Worm (Caenorhabditis elegans) whole organism, L1 larva: Measurements from ENCODE around the gene T22D1.18.

Experiments used
- C16A3.4 ChIP-seq: fragments of 150-350 bp; optimal IDR thresholded peaks from 2 replicates; lab custom pipeline; 2014; ENCODE audit warnings: missing biosample characterization, missing genetic modification characterization
- C34B4.2 ChIP-seq: sonication (generic microtip); optimal IDR thresholded peaks from 2 replicates; lab custom pipeline; 2017; ENCODE audit warnings: mild to moderate bottlenecking, missing genetic modification characterization, missing compliant biosample characterization
- F16B12.6 ChIP-seq: fragments of 150-350 bp; optimal IDR thresholded peaks from 2 replicates; lab custom pipeline; 2014; ENCODE audit warnings: missing biosample characterization, missing genetic modification characterization
- alr-1 ChIP-seq: fragments of 200-800 bp; sonication (Bioruptor generic); optimal IDR thresholded peaks from 2 replicates; lab custom pipeline; 2018; ENCODE audit warnings: borderline replicate concordance, mild to moderate bottlenecking, missing genetic modification characterization, missing compliant biosample characterization
- aly-2 ChIP-seq: fragments of 150-350 bp; optimal IDR thresholded peaks from 2 replicates; lab custom pipeline; 2014; ENCODE audit warnings: missing biosample characterization, missing genetic modification characterization
- blmp-1 ChIP-seq: fragments of 150-350 bp; optimal IDR thresholded peaks from 2 replicates; lab custom pipeline; 2014; ENCODE audit warnings: missing biosample characterization, missing genetic modification characterization
- ceh-82 ChIP-seq, 3 experiments: fragments of 150-350 bp in 1 of 3; sonication (generic microtip) in 2 of 3; optimal IDR thresholded peaks; 2 replicates each; lab custom pipeline; 2014 to 2017; ENCODE audit warnings: missing biosample characterization in 3 of 3, missing genetic modification characterization in 3 of 3
- ceh-88 ChIP-seq: fragments of 200-800 bp; sonication (Bioruptor generic); IDR thresholded peaks from 2 replicates; pipeline ENCODE4 v1.3.6; 2022; ENCODE audit warnings: missing genetic modification characterization, missing compliant biosample characterization
- ceh-90 ChIP-seq: sonication (generic microtip); optimal IDR thresholded peaks from 2 replicates; lab custom pipeline; 2016; ENCODE audit warnings: missing genetic modification characterization, missing compliant biosample characterization
- dpl-1 ChIP-seq, 3 experiments: fragments of 150-350 bp in 2 of 3; sonication (generic microtip) in 1 of 3; optimal IDR thresholded peaks; 2 replicates each; lab custom pipeline; 2014 to 2017; ENCODE audit warnings: missing biosample characterization in 3 of 3, missing genetic modification characterization in 3 of 3, missing genetic modification reagents in 3 of 3
- dsc-1 ChIP-seq: sonication (generic microtip); optimal IDR thresholded peaks from 2 replicates; lab custom pipeline; 2016; ENCODE audit warnings: mild to moderate bottlenecking, missing genetic modification characterization, missing compliant biosample characterization
- efl-1 ChIP-seq, 4 experiments: fragments of 150-350 bp; optimal IDR thresholded peaks in 3 of 4; peaks in 1 of 4; 1 replicate in 1 of 4; 2 replicates in 3 of 4; lab custom pipeline; 2014; ENCODE audit warnings: missing biosample characterization in 2 of 4, missing genetic modification characterization in 2 of 4, missing genetic modification reagents in 2 of 4
- fkh-8 ChIP-seq: sonication (generic microtip); optimal IDR thresholded peaks from 2 replicates; lab custom pipeline; 2016; ENCODE audit warnings: mild to moderate bottlenecking, missing genetic modification characterization, missing compliant biosample characterization
- grh-1 ChIP-seq: fragments of 200-800 bp; sonication (Bioruptor generic); IDR thresholded peaks from 2 replicates; pipeline ENCODE4 v1.3.6; 2022; ENCODE audit warnings: missing genetic modification reagents, missing genetic modification characterization, missing compliant biosample characterization
- irx-1 ChIP-seq: sonication (generic microtip); optimal IDR thresholded peaks from 2 replicates; lab custom pipeline; 2016; ENCODE audit warnings: missing genetic modification characterization, missing compliant biosample characterization
- jun-1 ChIP-seq: fragments of 150-350 bp; optimal IDR thresholded peaks from 2 replicates; lab custom pipeline; 2014; ENCODE audit warnings: missing biosample characterization, missing genetic modification reagents, missing genetic modification characterization
- lin-13 ChIP-seq: fragments of 150-350 bp; optimal IDR thresholded peaks from 2 replicates; lab custom pipeline; 2014; ENCODE audit warnings: missing biosample characterization, missing genetic modification reagents, missing genetic modification characterization
- lin-15B ChIP-seq: fragments of 150-350 bp; sonication (generic microtip); optimal IDR thresholded peaks from 3 replicates; lab custom pipeline; 2014; ENCODE audit warnings: missing biosample characterization, missing genetic modification characterization
- lin-35 ChIP-seq, 2 experiments: fragments of 150-350 bp; optimal IDR thresholded peaks; 2 replicates each; lab custom pipeline; 2014; ENCODE audit warnings: missing biosample characterization in 2 of 2, missing genetic modification characterization in 2 of 2, missing genetic modification reagents in 2 of 2
- lsy-2 ChIP-seq, 2 experiments: fragments of 150-350 bp; optimal IDR thresholded peaks; 2 replicates each; lab custom pipeline; 2014; ENCODE audit warnings: missing biosample characterization in 2 of 2, missing genetic modification characterization in 2 of 2
- mep-1 ChIP-seq: fragments of 150-350 bp; optimal IDR thresholded peaks from 2 replicates; lab custom pipeline; 2014; ENCODE audit warnings: missing biosample characterization, missing genetic modification characterization
- nhr-11 ChIP-seq: fragments of 150-350 bp; optimal IDR thresholded peaks from 2 replicates; lab custom pipeline; 2014; ENCODE audit warnings: missing biosample characterization, missing genetic modification characterization
- nhr-19 ChIP-seq: fragments of 200-800 bp; sonication (Bioruptor generic); conservative IDR thresholded peaks from 2 replicates; pipeline ENCODE4 v1.3.6; 2022; ENCODE audit warnings: missing genetic modification characterization, missing compliant biosample characterization
- nhr-20 ChIP-seq: sonication (generic microtip); optimal IDR thresholded peaks from 2 replicates; lab custom pipeline; 2016; ENCODE audit warnings: mild to moderate bottlenecking, missing genetic modification characterization, missing compliant biosample characterization
- nhr-47 ChIP-seq: sonication (generic microtip); optimal IDR thresholded peaks from 2 replicates; lab custom pipeline; 2016; ENCODE audit warnings: mild to moderate bottlenecking, missing genetic modification characterization, moderate library complexity, missing compliant biosample characterization
- nhr-71 ChIP-seq: sonication (generic microtip); optimal IDR thresholded peaks from 2 replicates; lab custom pipeline; 2016; ENCODE audit warnings: mild to moderate bottlenecking, missing genetic modification characterization, moderate library complexity, missing compliant biosample characterization
- nhr-77 ChIP-seq: fragments of 150-350 bp; optimal IDR thresholded peaks from 2 replicates; lab custom pipeline; 2014; ENCODE audit warnings: missing biosample characterization, missing genetic modification characterization
- nhr-84 ChIP-seq: sonication (generic microtip); optimal IDR thresholded peaks from 2 replicates; lab custom pipeline; 2017; ENCODE audit warnings: missing biosample characterization, missing genetic modification characterization
- nhr-85 ChIP-seq: sonication (generic microtip); peaks from one replicate; lab custom pipeline; 2016; ENCODE audit warnings: missing genetic modification characterization, inconsistent platforms, missing compliant biosample characterization
- pag-3 ChIP-seq: sonication (generic microtip); optimal IDR thresholded peaks from 2 replicates; lab custom pipeline; 2017; ENCODE audit warnings: missing genetic modification characterization, mild to moderate bottlenecking, missing compliant biosample characterization, antibody characterized with exemption, borderline replicate concordance; ENCODE audit not compliant: insufficient read depth
- rnt-1 ChIP-seq: sonication (generic microtip); optimal IDR thresholded peaks from 2 replicates; lab custom pipeline; 2016; ENCODE audit warnings: mild to moderate bottlenecking, missing genetic modification characterization, moderate library complexity, missing compliant biosample characterization
- skn-1 ChIP-seq: fragments of 150-350 bp; optimal IDR thresholded peaks from 2 replicates; lab custom pipeline; 2014; ENCODE audit warnings: missing biosample characterization, missing genetic modification characterization
- snpc-4 ChIP-seq: fragments of 150-350 bp; optimal IDR thresholded peaks from 2 replicates; lab custom pipeline; 2014; ENCODE audit warnings: missing biosample characterization, missing genetic modification characterization
- snu-23 ChIP-seq: sonication (generic microtip); optimal IDR thresholded peaks from 2 replicates; lab custom pipeline; 2016; ENCODE audit warnings: missing genetic modification characterization, missing compliant biosample characterization
- sox-4 ChIP-seq: sonication (generic microtip); optimal IDR thresholded peaks from 2 replicates; lab custom pipeline; 2016; ENCODE audit warnings: missing genetic modification characterization, missing compliant biosample characterization
- sptf-1 ChIP-seq: fragments of 150-350 bp; optimal IDR thresholded peaks from 2 replicates; lab custom pipeline; 2014; ENCODE audit warnings: missing biosample characterization, missing genetic modification characterization
- unc-130 ChIP-seq: fragments of 150-350 bp; optimal IDR thresholded peaks from 2 replicates; lab custom pipeline; 2017; ENCODE audit warnings: missing biosample characterization, missing genetic modification characterization, inconsistent platforms
- unc-62 ChIP-seq: fragments of 150-350 bp; optimal IDR thresholded peaks from 2 replicates; lab custom pipeline; 2014; ENCODE audit warnings: missing biosample characterization, missing genetic modification reagents, missing genetic modification characterization
- unc-86 ChIP-seq: sonication (generic microtip); optimal IDR thresholded peaks from 2 replicates; lab custom pipeline; 2016; ENCODE audit warnings: missing genetic modification characterization, missing compliant biosample characterization
- xbp-1 ChIP-seq: sonication (generic microtip); optimal IDR thresholded peaks from 2 replicates; lab custom pipeline; 2016; ENCODE audit warnings: missing genetic modification characterization, missing compliant biosample characterization

The T22D1.18 gene

DNA sequence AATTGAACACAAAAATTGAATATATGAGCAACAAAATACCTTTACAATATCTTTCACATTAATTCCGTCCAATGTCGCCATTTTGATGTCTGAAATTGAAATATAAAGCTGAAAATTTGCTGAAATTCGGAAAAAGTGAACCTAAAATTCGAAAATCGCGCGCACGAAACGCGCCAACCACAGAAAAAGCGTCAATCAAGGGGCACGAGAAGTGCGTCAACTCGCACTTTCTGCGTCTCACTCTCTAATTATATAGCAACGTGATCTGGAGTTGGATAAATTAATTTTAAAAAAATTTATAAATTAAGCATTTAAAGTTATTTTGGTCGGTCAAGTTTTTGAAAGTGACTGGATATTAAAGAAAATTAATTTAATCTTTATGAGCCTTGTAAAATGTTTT is 645 bp downstream of the T22D1.18 start, which contains the start of gene ruvb-2 (continued):
- peak; percentile 88 for TF ChIP-seq nhr-20 (tag; lab: Kevin White, UChicago)

- TF ChIP-seq nhr-47 (no peak), sox-4 (tag; lab: Kevin White, UChicago) (no peak), unc-62 (no peak), unc-130 (tag; lab: Kevin White, UChicago) (no peak), lin-13 (GFP tag; lab: Kevin White, UChicago) (no peak)
Observed at ce11 chrIV:6916831-6917230, 3.1 kb downstream of the T22D1.18 start.

DNA sequence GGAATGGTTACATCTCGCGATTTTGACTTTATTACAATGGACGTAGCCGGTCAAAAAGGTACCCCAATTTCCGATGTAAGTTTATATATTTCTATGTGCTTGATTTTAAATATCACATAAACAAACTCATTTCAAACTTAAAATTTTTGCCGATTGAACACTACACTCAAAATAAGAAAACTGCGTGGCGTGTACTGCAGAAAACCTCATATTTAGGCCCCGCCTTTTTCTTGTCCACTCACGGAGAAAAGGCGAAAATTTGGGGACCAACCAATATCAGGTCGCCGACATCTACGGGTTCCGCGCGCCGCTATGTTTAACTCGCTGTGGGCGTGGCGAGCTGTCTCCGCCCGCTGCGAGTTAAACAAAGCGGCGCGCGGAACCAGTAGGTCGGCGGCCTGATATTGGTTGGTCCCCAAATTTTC is 5.8 kb downstream of the T22D1.18 start:
- TF ChIP-seq nhr-85 (tag; lab: Kevin White, UChicago) (peak; percentile 8), nhr-47 (peak; percentile 8), snpc-4 (tag; lab: Kevin White, UChicago) (peak; percentile 71), nhr-19 (GFP tag; lab: Robert Waterston, UW) (peak; percentile 52)
- TF ChIP-seq, all 84 proteins: peak for 4; not testable (repeated sequence) for 80

ce11 chrIV:6912851-6913588 is 6.9 kb downstream of the T22D1.18 start, which contains the start of gene T22D1.3:
TSS of gene T22D1.3 (plus strand) at chrIV:6913538.
- no peak for TF ChIP-seq unc-130 (tag; lab: Kevin White, UChicago)
- TF ChIP-seq ceh-90 (tag; lab: Kevin White, UChicago): no peak
- no peak for TF ChIP-seq alr-1 (tag; lab: Kevin White, UChicago)
- TF ChIP-seq grh-1 (GFP tag; lab: Robert Waterston, UW): no peak
- no peak for TF ChIP-seq ceh-82 (tag; optimal IDR thresholded peaks at IDR 0.05; lab: Kevin White, UChicago)
- no peak for TF ChIP-seq dpl-1 (GFP tag; optimal IDR thresholded peaks at IDR 0.05; lab: Kevin White, UChicago)
- no peak for TF ChIP-seq nhr-11
- no peak for TF ChIP-seq snu-23 (GFP tag; lab: Kevin White, UChicago)
- no peak for TF ChIP-seq efl-1 (optimal IDR thresholded peaks at IDR 0.05; lab: Kevin White, UChicago)
- peak in 1 of 2 experiments; percentile 88 for TF ChIP-seq efl-1 (GFP tag; optimal IDR thresholded peaks at IDR 0.05 in 1 of 2; lab: Kevin White, UChicago)
- no peak for TF ChIP-seq nhr-84 (tag; lab: Kevin White, UChicago)
- no peak for TF ChIP-seq irx-1 (tag; lab: Kevin White, UChicago)
- TF ChIP-seq sptf-1 (tag; lab: Kevin White, UChicago): no peak
- peak; percentile 46 for TF ChIP-seq dsc-1 (tag; lab: Kevin White, UChicago)
- TF ChIP-seq sox-4 (tag; lab: Kevin White, UChicago): no peak
- no peak for TF ChIP-seq aly-2
- TF ChIP-seq jun-1 (tag; lab: Kevin White, UChicago): no peak
- peak; percentile 46 for TF ChIP-seq fkh-8 (tag; lab: Kevin White, UChicago)
- TF ChIP-seq mep-1 (tag; lab: Kevin White, UChicago): no peak
- TF ChIP-seq unc-86: peak; percentile 30
- no peak for TF ChIP-seq ceh-88 (GFP tag; lab: Robert Waterston, UW)

DNA sequence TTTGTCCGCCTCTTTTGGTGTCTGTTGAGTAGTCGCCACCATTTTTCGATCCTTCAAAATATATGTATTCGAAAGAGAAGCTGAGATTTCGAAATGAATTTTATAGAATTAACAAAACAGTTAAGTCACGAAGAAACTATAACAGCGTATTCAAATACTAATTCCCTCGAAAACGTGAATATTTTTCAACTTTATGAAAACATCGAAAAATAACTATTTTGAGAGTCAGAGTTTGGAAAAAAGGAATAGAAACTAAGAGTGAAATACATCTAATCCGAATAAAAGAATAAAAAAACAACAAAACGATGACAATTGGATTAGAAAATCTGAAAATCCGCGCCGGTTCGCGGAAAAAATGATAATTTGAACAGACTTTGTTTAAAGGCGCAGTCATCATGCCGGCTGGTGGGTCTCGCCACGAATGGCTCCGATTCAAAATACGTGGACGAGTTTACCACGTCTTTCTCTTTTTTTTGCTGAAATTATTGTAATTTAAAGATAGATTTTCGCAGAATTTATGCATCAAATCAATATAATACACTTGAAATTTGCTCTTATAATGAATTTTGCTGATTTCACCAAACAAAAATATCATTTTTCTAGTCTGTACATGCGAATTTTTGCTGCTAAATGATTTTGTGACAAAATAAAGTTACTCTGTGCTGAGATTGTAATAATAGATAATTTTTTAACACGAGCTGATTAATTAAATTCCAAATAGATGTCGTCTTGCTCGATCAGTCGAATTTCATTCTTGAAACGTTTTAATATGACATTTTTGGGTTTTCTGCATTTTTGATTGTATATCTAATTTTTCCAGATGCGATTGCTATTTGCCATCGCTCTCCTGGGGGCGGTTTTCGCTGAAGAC is 9.9 kb downstream of the T22D1.18 start, which contains the start of the genes rpn-1 and ribo-1:
TSS of gene rpn-1 (minus strand) at position 51 of the 871 bp plus-strand sequence.
TSS of gene ribo-1 (plus strand) at position 821 of the 871 bp plus-strand sequence.
- peak; percentile 9 for TF ChIP-seq lin-15B (tag; lab: Kevin White, UChicago)
- TF ChIP-seq nhr-71: peak; percentile 16
- peak; percentile 100 for TF ChIP-seq skn-1
- no peak for TF ChIP-seq C34B4.2 (tag; lab: Kevin White, UChicago)
- TF ChIP-seq nhr-11: no peak
- TF ChIP-seq unc-62: no peak
- TF ChIP-seq lsy-2 (tag; optimal IDR thresholded peaks at IDR 0.05; lab: Kevin White, UChicago): peak; percentile 34 to 65
- TF ChIP-seq rnt-1: peak; percentile 33
- peak; percentile 55 to 68 for TF ChIP-seq lin-35 (GFP tag; optimal IDR thresholded peaks at IDR 0.05; lab: Kevin White, UChicago)
- no peak for TF ChIP-seq F16B12.6 (tag; lab: Kevin White, UChicago)
- TF ChIP-seq snpc-4 (tag; lab: Kevin White, UChicago): no peak
- no peak for TF ChIP-seq blmp-1 (tag; lab: Kevin White, UChicago)
- no peak for TF ChIP-seq nhr-77 (tag; lab: Kevin White, UChicago)
- no peak for TF ChIP-seq nhr-85 (tag; lab: Kevin White, UChicago)
- TF ChIP-seq efl-1 (optimal IDR thresholded peaks at IDR 0.05; lab: Kevin White, UChicago): peak; percentile 48 to 53
- peak; percentile 60 to 90 for TF ChIP-seq efl-1 (GFP tag; optimal IDR thresholded peaks at IDR 0.05 in 1 of 2; lab: Kevin White, UChicago)
- no peak for TF ChIP-seq pag-3 (tag; lab: Kevin White, UChicago)
- no peak for TF ChIP-seq C16A3.4 (tag; lab: Kevin White, UChicago)
- TF ChIP-seq snu-23 (GFP tag; lab: Kevin White, UChicago): peak; percentile 40
- peak; percentile 15 to 61 (median 53) for TF ChIP-seq dpl-1 (GFP tag; optimal IDR thresholded peaks at IDR 0.05; lab: Kevin White, UChicago)
- peak; percentile 45 for TF ChIP-seq xbp-1 (tag; lab: Kevin White, UChicago)
- TF ChIP-seq sptf-1 (tag; lab: Kevin White, UChicago): no peak
- no peak for TF ChIP-seq sox-4 (tag; lab: Kevin White, UChicago)
